Worm (Caenorhabditis elegans): ENCODE data around the gene sax-7.

ce11 chrIV:8076511-8076910, 14.1 kb downstream of the sax-7 start:
- no peak for TF ChIP-seq ama-1 (optimal IDR thresholded peaks at IDR 0.05)
- no peak for TF ChIP-seq ama-1 (GFP tag; optimal IDR thresholded peaks at IDR 0.05)
- TF ChIP-seq attf-6 (GFP tag; IDR thresholded peaks at IDR 0.05) = no peak
- TF ChIP-seq mcd-1 (GFP tag; IDR thresholded peaks at IDR 0.05) = no peak
- no peak for TF ChIP-seq snpc-4 (GFP tag; optimal IDR thresholded peaks at IDR 0.05)
- TF ChIP-seq snpc-4 (tag; optimal IDR thresholded peaks at IDR 0.05) = no peak
- no peak for TF ChIP-seq ceh-100 (GFP tag; IDR thresholded peaks at IDR 0.05)
- no peak for TF ChIP-seq pha-4 (tag; optimal IDR thresholded peaks at IDR 0.05)
- TF ChIP-seq egrh-3 (GFP tag; IDR thresholded peaks at IDR 0.05) = no peak
- TF ChIP-seq unc-62 (GFP tag; optimal IDR thresholded peaks at IDR 0.05) = no peak
- TF ChIP-seq efl-1 (GFP tag; optimal IDR thresholded peaks at IDR 0.05) = no peak

Data from whole organism, young adult.